Fruit fly (Drosophila melanogaster): ENCODE results near the gene crb.

Gene crb

dm6 chr3R:24289768-24290349 lies 5.0 kb upstream of the crb start, which contains the start of the genes CG34290 and Uck (continued):
- peak; percentile 70 for TF ChIP-seq CG4617 (GFP tag; optimal IDR thresholded peaks at IDR 0.05; ENCODE audit: borderline replicate concordance)
- TF ChIP-seq pzg (GFP tag; optimal IDR thresholded peaks at IDR 0.05): peak; percentile 89
- peak; percentile 25 for TF ChIP-seq Atf3 (GFP tag; optimal IDR thresholded peaks at IDR 0.05)
- peak; percentile 76; the same call in 2 of the 3 replicates for TF ChIP-seq CG11456 (GFP tag; IDR thresholded peaks at IDR 0.05)
- TF ChIP-seq bigmax (GFP tag; optimal IDR thresholded peaks at IDR 0.05): peak; percentile 64
- TF ChIP-seq Doc2 (GFP tag; IDR thresholded peaks at IDR 0.05): no peak
- TF ChIP-seq Fer2 (tag; optimal IDR thresholded peaks at IDR 0.05): peak; percentile 76
- TF ChIP-seq pnt (GFP tag; optimal IDR thresholded peaks at IDR 0.05): no peak
- peak; percentile 67 for TF ChIP-seq tx (GFP tag; optimal IDR thresholded peaks at IDR 0.05)
- TF ChIP-seq PHDP (tag; optimal IDR thresholded peaks at IDR 0.05): peak; percentile 82
- no peak for TF ChIP-seq kay (GFP tag; optimal IDR thresholded peaks at IDR 0.05)
- no peak for TF ChIP-seq ro (GFP tag; IDR thresholded peaks at IDR 0.05)
- TF ChIP-seq hth (optimal IDR thresholded peaks at IDR 0.05): no peak
- peak; percentile 45 for TF ChIP-seq ap (GFP tag; IDR thresholded peaks at IDR 0.05)
- peak; percentile 81 for TF ChIP-seq CG12104 (GFP tag; optimal IDR thresholded peaks at IDR 0.05)
- TF ChIP-seq NC2β (GFP tag; optimal IDR thresholded peaks at IDR 0.05): peak; percentile 84
- peak; percentile 95 for TF ChIP-seq CG2116 (GFP tag; optimal IDR thresholded peaks at IDR 0.05)
- peak; percentile 80 for TF ChIP-seq H15 (GFP tag; IDR thresholded peaks at IDR 0.05)
- peak; percentile 78 for TF ChIP-seq CG4707 (GFP tag; optimal IDR thresholded peaks at IDR 0.05)
- TF ChIP-seq Dp (GFP tag; optimal IDR thresholded peaks at IDR 0.05): peak; percentile 63
- TF ChIP-seq Kr (GFP tag; optimal IDR thresholded peaks at IDR 0.05): no peak
- TF ChIP-seq CG8944 (GFP tag; optimal IDR thresholded peaks at IDR 0.05): peak; percentile 15
- TF ChIP-seq CG10543 (GFP tag; optimal IDR thresholded peaks at IDR 0.05): peak; percentile 87
- TF ChIP-seq CG14014 (GFP tag; IDR thresholded peaks at IDR 0.05): peak; percentile 78; the same call in 1 of the 2 replicates
- TF ChIP-seq trem (tag; optimal IDR thresholded peaks at IDR 0.05): peak; percentile 88
- peak; percentile 97 for TF ChIP-seq Med (GFP tag)
- no peak for TF ChIP-seq CG14965 (GFP tag; optimal IDR thresholded peaks at IDR 0.05; ENCODE audit: borderline replicate concordance)
- TF ChIP-seq CG17328 (GFP tag; IDR thresholded peaks at IDR 0.05): peak; percentile 70; the same call in 1 of the 2 replicates
- TF ChIP-seq CG15601 (tag; optimal IDR thresholded peaks at IDR 0.05): peak; percentile 78
- TF ChIP-seq CG14710 (tag; optimal IDR thresholded peaks at IDR 0.05): peak; percentile 82
- TF ChIP-seq da (GFP tag; optimal IDR thresholded peaks at IDR 0.05): peak; percentile 52
- peak; percentile 79 for TF ChIP-seq dm (GFP tag; optimal IDR thresholded peaks at IDR 0.05)
- peak; percentile 97 for TF ChIP-seq Vsx1 (GFP tag; optimal IDR thresholded peaks at IDR 0.05)
- peak; percentile 90 for TF ChIP-seq CG1603 (tag; optimal IDR thresholded peaks at IDR 0.05)
- TF ChIP-seq CG12155 (GFP tag; optimal IDR thresholded peaks at IDR 0.05): peak; percentile 36
- TF ChIP-seq Bgb (GFP tag; IDR thresholded peaks at IDR 0.05; ENCODE audit: partially characterized antibody): peak; percentile 86
- peak; percentile 46 for TF ChIP-seq Dip3 (GFP tag; optimal IDR thresholded peaks at IDR 0.05)
- TF ChIP-seq CG12071 (GFP tag; optimal IDR thresholded peaks at IDR 0.05): peak; percentile 85
- peak; percentile 96 for TF ChIP-seq CG7987 (GFP tag; optimal IDR thresholded peaks at IDR 0.05)
- TF ChIP-seq CG13624 (GFP tag; optimal IDR thresholded peaks at IDR 0.05): peak; percentile 86
- no peak for TF ChIP-seq z (GFP tag; IDR thresholded peaks at IDR 0.05)
- peak; percentile 58 for TF ChIP-seq CG3407 (GFP tag; optimal IDR thresholded peaks at IDR 0.05)
- TF ChIP-seq tio (GFP tag; optimal IDR thresholded peaks at IDR 0.05): peak; percentile 3
- peak; percentile 59 for TF ChIP-seq Nf-YC (tag; optimal IDR thresholded peaks at IDR 0.05)
- no peak for TF ChIP-seq Gsc (GFP tag; IDR thresholded peaks at IDR 0.05)
- peak; percentile 74 for TF ChIP-seq slp2 (GFP tag; optimal IDR thresholded peaks at IDR 0.05)
- TF ChIP-seq Oli (tag; optimal IDR thresholded peaks at IDR 0.05): peak; percentile 47
- peak; percentile 31 for TF ChIP-seq ac (GFP tag; optimal IDR thresholded peaks at IDR 0.05)
- peak; percentile 64 for TF ChIP-seq CG7271 (tag; optimal IDR thresholded peaks at IDR 0.05)
- peak; percentile 69; the same call in 2 of the 3 replicates for TF ChIP-seq CG14860 (GFP tag; IDR thresholded peaks at IDR 0.05; ENCODE audit: partially characterized antibody)

Measured in whole organism, embryonic.